Worm (Caenorhabditis elegans): ENCODE results near the gene B0554.2.

DNA sequence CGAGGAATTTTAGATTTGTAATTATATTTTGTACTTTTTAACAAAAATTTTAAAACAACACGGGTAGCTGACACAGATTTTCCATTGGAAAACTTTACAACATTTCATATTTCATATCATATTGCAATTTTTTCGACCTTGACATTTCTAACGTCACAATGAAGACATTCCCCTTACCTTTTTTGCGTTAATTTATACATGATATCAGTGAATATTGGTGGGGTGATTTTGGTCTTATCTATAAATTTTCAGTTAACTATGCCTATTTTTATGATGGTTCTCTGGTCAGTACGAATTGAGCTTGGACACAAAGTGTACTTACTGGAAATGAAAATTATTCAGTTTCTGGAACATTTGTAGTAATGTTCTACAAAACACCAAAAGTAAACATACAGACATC is 49.5 kb upstream of the B0554.2 start:
- no peak for TF ChIP-seq dao-5 (tag; optimal IDR thresholded peaks at IDR 0.05)
- no peak for TF ChIP-seq him-1 (tag; optimal IDR thresholded peaks at IDR 0.05)

Data from whole organism, L4/young adult.